Fruit fly (Drosophila melanogaster): ENCODE results near the gene VhaAC39-2.

Gene VhaAC39-2

DNA sequence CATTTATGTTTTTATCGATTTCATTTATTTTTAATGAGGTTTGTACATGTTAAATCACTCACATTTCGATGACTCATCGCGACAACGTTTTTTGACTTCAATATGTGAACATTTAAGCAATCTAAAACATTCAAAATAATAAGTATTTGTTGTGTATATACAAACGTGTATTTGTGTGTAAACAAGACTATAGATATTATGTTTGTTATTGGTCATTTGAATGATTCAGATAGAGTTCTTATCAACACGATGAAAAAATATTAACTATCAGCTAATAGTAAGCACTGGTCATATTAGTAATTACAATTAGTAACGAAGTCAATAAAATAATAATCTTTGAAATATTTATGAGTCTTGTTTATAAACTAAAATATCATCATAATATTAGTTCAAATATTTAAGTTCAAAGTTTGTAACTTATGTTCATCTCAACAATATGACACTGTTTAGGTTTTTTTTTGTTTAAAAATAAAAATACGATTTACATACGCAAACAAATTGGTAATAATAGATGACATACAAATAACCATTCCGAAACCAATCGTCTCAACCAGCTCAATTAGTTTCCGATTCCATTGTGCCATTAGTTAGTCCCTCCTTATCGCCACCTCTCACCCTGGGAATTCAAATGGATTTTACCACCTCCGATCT is 22.0 kb upstream of the VhaAC39-2 start (continued):
- TF ChIP-seq CG8089 (GFP tag; optimal IDR thresholded peaks at IDR 0.05): no peak
- TF ChIP-seq CG7271 (tag; optimal IDR thresholded peaks at IDR 0.05): no peak
- no peak for TF ChIP-seq CG4730 (GFP tag; IDR thresholded peaks at IDR 0.05)
- no peak for TF ChIP-seq Nf-YA (GFP tag; IDR thresholded peaks at IDR 0.05)
- TF ChIP-seq CG4617 (GFP tag; optimal IDR thresholded peaks at IDR 0.05; ENCODE audit: borderline replicate concordance): no peak
- TF ChIP-seq Med (GFP tag): peak; percentile 44
- TF ChIP-seq fd64A (GFP tag; optimal IDR thresholded peaks at IDR 0.05): peak; percentile 23
- TF ChIP-seq Taf1 (GFP tag; IDR thresholded peaks at IDR 0.05): no peak
- peak; percentile 15 for TF ChIP-seq CG18599 (GFP tag; optimal IDR thresholded peaks at IDR 0.05)
- no peak for TF ChIP-seq z (GFP tag; IDR thresholded peaks at IDR 0.05)
- no peak for TF ChIP-seq CG17802 (tag; optimal IDR thresholded peaks at IDR 0.05)
- TF ChIP-seq CG1792 (GFP tag; optimal IDR thresholded peaks at IDR 0.05): peak; percentile 60
- no peak for TF ChIP-seq hkb (optimal IDR thresholded peaks at IDR 0.05)
- no peak for TF ChIP-seq hkb (GFP tag; IDR thresholded peaks at IDR 0.05)
- no peak for TF ChIP-seq CG13624 (GFP tag; optimal IDR thresholded peaks at IDR 0.05)
- no peak for TF ChIP-seq dm (GFP tag; optimal IDR thresholded peaks at IDR 0.05)
- no peak for TF ChIP-seq NfI (GFP tag; optimal IDR thresholded peaks at IDR 0.05)
- peak; percentile 45 for TF ChIP-seq CG14710 (tag; optimal IDR thresholded peaks at IDR 0.05)
- TF ChIP-seq phol (tag; optimal IDR thresholded peaks at IDR 0.05): no peak
- TF ChIP-seq CG15479 (GFP tag; optimal IDR thresholded peaks at IDR 0.05): no peak
- no peak for TF ChIP-seq vfl (GFP tag; optimal IDR thresholded peaks at IDR 0.05)
- no peak for TF ChIP-seq Ada2b (GFP tag; IDR thresholded peaks at IDR 0.05)
- TF ChIP-seq NC2β (GFP tag; optimal IDR thresholded peaks at IDR 0.05): no peak
- TF ChIP-seq CG13296 (GFP tag; optimal IDR thresholded peaks at IDR 0.05): peak; percentile 27
- TF ChIP-seq chn (GFP tag; optimal IDR thresholded peaks at IDR 0.05): no peak
- no peak for TF ChIP-seq CG4282 (GFP tag; optimal IDR thresholded peaks at IDR 0.05)
- no peak for TF ChIP-seq lola (GFP tag; optimal IDR thresholded peaks at IDR 0.05)
- no peak for TF ChIP-seq CG9609 (GFP tag; optimal IDR thresholded peaks at IDR 0.05)
- no peak for TF ChIP-seq CG13424 (tag; optimal IDR thresholded peaks at IDR 0.05)
- no peak for TF ChIP-seq ken (GFP tag; IDR thresholded peaks at IDR 0.05)
- TF ChIP-seq CG6791 (GFP tag; IDR thresholded peaks at IDR 0.05; ENCODE audit: partially characterized antibody): no peak
- TF ChIP-seq CoRest (tag; optimal IDR thresholded peaks at IDR 0.05): no peak
- peak; percentile 14 for TF ChIP-seq CG15696 (tag; optimal IDR thresholded peaks at IDR 0.05)
- TF ChIP-seq Sry-β (GFP tag; optimal IDR thresholded peaks at IDR 0.05): peak; percentile 20
- TF ChIP-seq Deaf1 (tag; optimal IDR thresholded peaks at IDR 0.05): no peak
- peak; percentile 6 for TF ChIP-seq gsb-n (tag; optimal IDR thresholded peaks at IDR 0.05)
- no peak for TF ChIP-seq CG16815 (GFP tag; optimal IDR thresholded peaks at IDR 0.05)
- TF ChIP-seq CG11695 (GFP tag; IDR thresholded peaks at IDR 0.05): peak; percentile 29; the same call in 1 of the 3 replicates
- TF ChIP-seq CG18262 (tag; optimal IDR thresholded peaks at IDR 0.05): no peak
- TF ChIP-seq CG12769 (tag; optimal IDR thresholded peaks at IDR 0.05): no peak
- no peak for TF ChIP-seq ranshi (GFP tag; IDR thresholded peaks at IDR 0.05)
- TF ChIP-seq CG10654 (GFP tag; optimal IDR thresholded peaks at IDR 0.05): peak; percentile 33
- TF ChIP-seq CG3838 (GFP tag; optimal IDR thresholded peaks at IDR 0.05): no peak
- no peak for TF ChIP-seq crol (GFP tag; IDR thresholded peaks at IDR 0.05)
- TF ChIP-seq gcm (GFP tag; optimal IDR thresholded peaks at IDR 0.05): no peak
- TF ChIP-seq abd-A (tag; optimal IDR thresholded peaks at IDR 0.05): no peak
- peak; percentile 68 for TF ChIP-seq lab (GFP tag; optimal IDR thresholded peaks at IDR 0.05)
- TF ChIP-seq vvl (GFP tag; IDR thresholded peaks at IDR 0.05): no peak
- no peak for TF ChIP-seq CG10959 (GFP tag; IDR thresholded peaks at IDR 0.05)
- no peak for TF ChIP-seq trem (tag; optimal IDR thresholded peaks at IDR 0.05)

All from whole organism, embryonic.